Fruit fly (Drosophila melanogaster) whole organism, prepupa: ENCODE results near the gene P5CDh2.

Experiments
- Blimp-1 ChIP-seq: fragments of 200-800 bp; sonication (Bioruptor generic); optimal IDR thresholded peaks from 3 replicates; lab custom pipeline; 2017; ENCODE audit warnings: missing biosample characterization, missing genetic modification characterization, mild to moderate bottlenecking, moderate library complexity, missing genetic modification reagents
- CG10631 ChIP-seq: fragments of 200-800 bp; sonication (Bioruptor generic); optimal IDR thresholded peaks from 2 replicates; lab custom pipeline; 2016; ENCODE audit warnings: missing biosample characterization, missing genetic modification characterization
- CG10669 ChIP-seq: fragments of 200-800 bp; sonication (Bioruptor generic); optimal IDR thresholded peaks from 3 replicates; lab custom pipeline; 2018; ENCODE audit warnings: missing biosample characterization, mild to moderate bottlenecking, missing genetic modification characterization, moderate library complexity
- CG1621 ChIP-seq: fragments of 200-800 bp; sonication (Bioruptor generic); optimal IDR thresholded peaks from 3 replicates; lab custom pipeline; 2018; ENCODE audit warnings: missing biosample characterization, mild to moderate bottlenecking, missing genetic modification characterization
- CG16779 ChIP-seq: fragments of 200-800 bp; sonication (Bioruptor generic); optimal IDR thresholded peaks from 3 replicates; lab custom pipeline; 2017; ENCODE audit warnings: missing biosample characterization, mild to moderate bottlenecking, missing genetic modification characterization
- CG31627 ChIP-seq: fragments of 200-800 bp; sonication (Bioruptor generic); optimal IDR thresholded peaks from 3 replicates; lab custom pipeline; 2016; ENCODE audit warnings: missing biosample characterization, missing genetic modification characterization
- CG32006 ChIP-seq: fragments of 200-800 bp; sonication (Bioruptor generic); optimal IDR thresholded peaks from 3 replicates; lab custom pipeline; 2017; ENCODE audit warnings: missing biosample characterization, mild to moderate bottlenecking, missing genetic modification characterization
- CG34406 ChIP-seq: fragments of 200-800 bp; sonication (Bioruptor generic); optimal IDR thresholded peaks from 3 replicates; lab custom pipeline; 2016; ENCODE audit warnings: missing biosample characterization, missing genetic modification characterization
- CG6163 ChIP-seq: fragments of 200-800 bp; sonication (Bioruptor generic); IDR thresholded peaks from 3 replicates; pipeline ENCODE4 v1.3.6; 2022; ENCODE audit warnings: missing biosample characterization, missing genetic modification characterization
- CG6276 ChIP-seq: fragments of 200-800 bp; sonication (Bioruptor generic); optimal IDR thresholded peaks from 2 replicates; lab custom pipeline; 2017; ENCODE audit warnings: missing biosample characterization, mild to moderate bottlenecking, missing genetic modification characterization
- CG6792 ChIP-seq: fragments of 200-800 bp; sonication (Bioruptor generic); optimal IDR thresholded peaks from 3 replicates; lab custom pipeline; 2016; ENCODE audit warnings: missing biosample characterization, missing genetic modification characterization
- CG6808 ChIP-seq: fragments of 200-800 bp; sonication (Bioruptor generic); optimal IDR thresholded peaks from 3 replicates; lab custom pipeline; 2017; ENCODE audit warnings: missing biosample characterization, missing genetic modification characterization, mild to moderate bottlenecking, moderate library complexity, missing genetic modification reagents
- CG6854 ChIP-seq: fragments of 200-800 bp; sonication (Bioruptor generic); optimal IDR thresholded peaks from 2 replicates; lab custom pipeline; 2017; ENCODE audit warnings: missing biosample characterization, mild to moderate bottlenecking, missing genetic modification characterization
- CG7368 ChIP-seq: fragments of 200-800 bp; sonication (Bioruptor generic); optimal IDR thresholded peaks from 3 replicates; lab custom pipeline; 2016; ENCODE audit warnings: missing biosample characterization, missing genetic modification characterization
- CG8319 ChIP-seq: fragments of 200-800 bp; sonication (Bioruptor generic); optimal IDR thresholded peaks from 3 replicates; lab custom pipeline; 2016; ENCODE audit warnings: missing biosample characterization, missing genetic modification characterization
- CG8632 ChIP-seq: fragments of 200-800 bp; sonication (Bioruptor generic); optimal IDR thresholded peaks from 3 replicates; lab custom pipeline; 2016; ENCODE audit warnings: missing biosample characterization, missing genetic modification characterization
- CG9139 ChIP-seq: fragments of 200-800 bp; sonication (Bioruptor generic); optimal IDR thresholded peaks from 3 replicates; lab custom pipeline; 2017; ENCODE audit warnings: missing biosample characterization, mild to moderate bottlenecking, missing genetic modification characterization
- Eip75B ChIP-seq: fragments of 200-800 bp; sonication (Bioruptor generic); optimal IDR thresholded peaks from 3 replicates; lab custom pipeline; 2016; ENCODE audit warnings: missing biosample characterization, missing genetic modification characterization
- Ets21C ChIP-seq: fragments of 200-800 bp; sonication (Bioruptor generic); optimal IDR thresholded peaks from 3 replicates; lab custom pipeline; 2016; ENCODE audit warnings: missing biosample characterization, missing genetic modification characterization
- Ets96B ChIP-seq: fragments of 200-800 bp; optimal IDR thresholded peaks from 2 replicates; lab custom pipeline; 2019; ENCODE audit warnings: missing biosample characterization, mild to moderate bottlenecking, missing genetic modification characterization, moderate library complexity
- Hr39 ChIP-seq: fragments of 200-800 bp; sonication (Bioruptor generic); optimal IDR thresholded peaks from 2 replicates; lab custom pipeline; 2016; ENCODE audit warnings: missing biosample characterization, missing genetic modification characterization
- Hr4 ChIP-seq: fragments of 200-800 bp; sonication (Bioruptor generic); optimal IDR thresholded peaks from 3 replicates; lab custom pipeline; 2016; ENCODE audit warnings: missing biosample characterization, missing genetic modification characterization
- Lpt ChIP-seq: fragments of 200-800 bp; sonication (Bioruptor generic); optimal IDR thresholded peaks from 3 replicates; lab custom pipeline; 2016; ENCODE audit warnings: missing biosample characterization, missing genetic modification characterization
- Met ChIP-seq: fragments of 200-800 bp; sonication (Bioruptor generic); optimal IDR thresholded peaks from 3 replicates; lab custom pipeline; 2016; ENCODE audit warnings: missing biosample characterization, missing genetic modification characterization
- Sox102F ChIP-seq: fragments of 200-800 bp; sonication (Bioruptor generic); optimal IDR thresholded peaks from 2 replicates; lab custom pipeline; 2016; ENCODE audit warnings: missing biosample characterization, mild to moderate bottlenecking, missing genetic modification characterization
- Sox14 ChIP-seq: fragments of 200-800 bp; sonication (Bioruptor generic); optimal IDR thresholded peaks from 3 replicates; lab custom pipeline; 2016; ENCODE audit warnings: missing biosample characterization, missing genetic modification characterization
- Sox15 ChIP-seq: fragments of 200-800 bp; sonication (Bioruptor generic); optimal IDR thresholded peaks from 3 replicates; lab custom pipeline; 2016; ENCODE audit warnings: missing biosample characterization, missing genetic modification characterization
- achi ChIP-seq: fragments of 200-800 bp; sonication (Bioruptor generic); optimal IDR thresholded peaks from 3 replicates; lab custom pipeline; 2016; ENCODE audit warnings: missing biosample characterization, missing genetic modification characterization
- acj6 ChIP-seq: fragments of 200-800 bp; sonication (Bioruptor generic); optimal IDR thresholded peaks from 3 replicates; lab custom pipeline; 2016; ENCODE audit warnings: missing biosample characterization, missing genetic modification characterization
- cyc ChIP-seq: fragments of 200-800 bp; sonication (Bioruptor generic); optimal IDR thresholded peaks from 3 replicates; lab custom pipeline; 2016; ENCODE audit warnings: missing biosample characterization, missing genetic modification characterization
- dac ChIP-seq: fragments of 200-800 bp; sonication (Bioruptor generic); optimal IDR thresholded peaks from 2 replicates; lab custom pipeline; 2017; ENCODE audit warnings: missing biosample characterization, mild to moderate bottlenecking, missing genetic modification characterization
- dsx ChIP-seq: fragments of 200-800 bp; optimal IDR thresholded peaks from 3 replicates; lab custom pipeline; 2019; ENCODE audit warnings: missing biosample characterization, mild to moderate bottlenecking, missing genetic modification characterization, moderate library complexity; ENCODE audit not compliant: poor library complexity, severe bottlenecking
- fd85E ChIP-seq: fragments of 200-800 bp; sonication (Bioruptor generic); optimal IDR thresholded peaks from 3 replicates; lab custom pipeline; 2016; ENCODE audit warnings: missing biosample characterization, missing genetic modification characterization
- net ChIP-seq: fragments of 200-800 bp; sonication (Bioruptor generic); optimal IDR thresholded peaks from 3 replicates; lab custom pipeline; 2016; ENCODE audit warnings: missing biosample characterization, missing genetic modification characterization
- pdm3 ChIP-seq: fragments of 200-800 bp; sonication (Bioruptor generic); optimal IDR thresholded peaks from 3 replicates; lab custom pipeline; 2016; ENCODE audit warnings: missing biosample characterization, missing genetic modification characterization
- salr ChIP-seq, 2 experiments: fragments of 200-800 bp; sonication (Bioruptor generic); optimal IDR thresholded peaks; 3 replicates each; lab custom pipeline; 2016 to 2018; ENCODE audit warnings: missing biosample characterization in 2 of 2, missing genetic modification characterization in 2 of 2, mild to moderate bottlenecking in 1 of 2
- spab ChIP-seq: fragments of 200-800 bp; sonication (Bioruptor generic); optimal IDR thresholded peaks from 2 replicates; lab custom pipeline; 2017; ENCODE audit warnings: missing biosample characterization, mild to moderate bottlenecking, missing genetic modification characterization, missing genetic modification reagents
- ss ChIP-seq, 2 experiments: fragments of 200-800 bp; sonication (Bioruptor generic); optimal IDR thresholded peaks; 2 replicates in 1 of 2; 3 replicates in 1 of 2; lab custom pipeline; 2017 to 2018; ENCODE audit warnings: mild to moderate bottlenecking in 2 of 2, missing biosample characterization in 2 of 2, missing genetic modification characterization in 2 of 2, moderate library complexity in 1 of 2
- svp ChIP-seq: fragments of 200-800 bp; sonication (Bioruptor generic); peaks from one replicate; lab custom pipeline; 2016; ENCODE audit warnings: missing biosample characterization, missing genetic modification characterization
- vri ChIP-seq: fragments of 200-800 bp; sonication (Bioruptor generic); optimal IDR thresholded peaks from 3 replicates; lab custom pipeline; 2016; ENCODE audit warnings: missing biosample characterization, mild to moderate bottlenecking, missing genetic modification characterization

Gene P5CDh2

dm6 chr3R:21921363-21922208, 43.9 kb downstream of the P5CDh2 start (continued):
- TF ChIP-seq CG8319 (GFP tag; lab: Kevin White, UChicago) (peak; percentile 46), CG6854 (no peak), cyc (GFP tag; lab: Kevin White, UChicago) (peak; percentile 26), CG10669 (GFP tag; lab: Kevin White, UChicago) (peak; percentile 71), CG16779 (tag; lab: Kevin White, UChicago) (peak; percentile 19), Sox102F (GFP tag; lab: Kevin White, UChicago) (peak; percentile 67), CG10631 (GFP tag; lab: Kevin White, UChicago) (peak; percentile 84), achi (GFP tag; lab: Kevin White, UChicago) (peak; percentile 76), pdm3 (peak; percentile 75), Hr4 (GFP tag; lab: Kevin White, UChicago) (peak; percentile 54), ss (GFP tag; optimal IDR thresholded peaks at IDR 0.05; lab: Kevin White, UChicago) (peak; percentile 65 to 81), Ets96B (tag; lab: Kevin White, UChicago) (peak; percentile 77), salr (GFP tag; optimal IDR thresholded peaks at IDR 0.05; lab: Kevin White, UChicago) (peak in 1 of 2 experiments; percentile 62), spab (GFP tag; lab: Kevin White, UChicago) (peak; percentile 85), CG34406 (GFP tag; lab: Kevin White, UChicago) (peak; percentile 75), dac (no peak), CG32006 (peak; percentile 70), dsx (GFP tag; lab: Kevin White, UChicago) (peak; percentile 71), Blimp-1 (GFP tag; lab: Kevin White, UChicago) (peak; percentile 64), net (GFP tag; lab: Kevin White, UChicago) (peak; percentile 42), CG9139 (GFP tag; lab: Kevin White, UChicago) (peak; percentile 32), CG8632 (GFP tag; lab: Kevin White, UChicago) (peak; percentile 74), CG31627 (GFP tag; lab: Kevin White, UChicago) (peak; percentile 69), CG7368 (GFP tag; lab: Kevin White, UChicago) (peak; percentile 28), Sox14 (GFP tag; lab: Kevin White, UChicago) (peak; percentile 76), svp (GFP tag; lab: Kevin White, UChicago) (peak; percentile 89), Eip75B (peak; percentile 74), Sox15 (GFP tag; lab: Kevin White, UChicago) (peak; percentile 57)

- TF ChIP-seq CG10669 (GFP tag; lab: Kevin White, UChicago) (no peak), CG6854 (no peak), Blimp-1 (GFP tag; lab: Kevin White, UChicago) (peak; percentile 45), CG31627 (GFP tag; lab: Kevin White, UChicago) (no peak), CG6163 (GFP tag; lab: Robert Waterston, UW) (0 out of 3 replicates have a peak, but pooled peaks have one; percentile 12)
Observed at dm6 chr3R:21922244-21922643, 44.5 kb downstream of the P5CDh2 start.

- peak; percentile 8 for TF ChIP-seq Ets21C
- TF ChIP-seq Met (GFP tag; lab: Kevin White, UChicago) = peak; percentile 25
- TF ChIP-seq dac = no peak
- TF ChIP-seq CG8632 (GFP tag; lab: Kevin White, UChicago) = peak; percentile 71
- TF ChIP-seq CG1621 (tag; lab: Kevin White, UChicago) = peak; percentile 77
- TF ChIP-seq Hr39 (GFP tag; lab: Kevin White, UChicago) = peak; percentile 40
- peak; percentile 77 for TF ChIP-seq pdm3
- TF ChIP-seq CG10669 (GFP tag; lab: Kevin White, UChicago) = peak; percentile 89
- peak; percentile 86 for TF ChIP-seq CG10631 (GFP tag; lab: Kevin White, UChicago)
- TF ChIP-seq net (GFP tag; lab: Kevin White, UChicago) = peak; percentile 61
- TF ChIP-seq ss (GFP tag; optimal IDR thresholded peaks at IDR 0.05; lab: Kevin White, UChicago) = peak; percentile 82 to 91
- TF ChIP-seq CG32006 = peak; percentile 68
- TF ChIP-seq CG6276 (GFP tag; lab: Kevin White, UChicago) = peak; percentile 63
- TF ChIP-seq CG6808 (GFP tag; lab: Kevin White, UChicago) = peak; percentile 90
- peak; percentile 66 for TF ChIP-seq svp (GFP tag; lab: Kevin White, UChicago)
- peak; percentile 53 for TF ChIP-seq Sox15 (GFP tag; lab: Kevin White, UChicago)
- peak; percentile 6 for TF ChIP-seq Hr4 (GFP tag; lab: Kevin White, UChicago)
- TF ChIP-seq acj6 (GFP tag; lab: Kevin White, UChicago) = peak; percentile 77
- peak; percentile 91 for TF ChIP-seq vri (GFP tag; lab: Kevin White, UChicago)
- no peak for TF ChIP-seq Sox102F (GFP tag; lab: Kevin White, UChicago)
- TF ChIP-seq salr (GFP tag; optimal IDR thresholded peaks at IDR 0.05; lab: Kevin White, UChicago) = peak; percentile 73 to 79
- peak; percentile 72 for TF ChIP-seq CG7368 (GFP tag; lab: Kevin White, UChicago)
- peak; percentile 15 for TF ChIP-seq fd85E
- TF ChIP-seq spab (GFP tag; lab: Kevin White, UChicago) = peak; percentile 91
- peak; percentile 40 for TF ChIP-seq CG8319 (GFP tag; lab: Kevin White, UChicago)
- TF ChIP-seq CG9139 (GFP tag; lab: Kevin White, UChicago) = peak; percentile 82
- TF ChIP-seq CG6854 = no peak
- TF ChIP-seq Lpt (GFP tag; lab: Kevin White, UChicago) = peak; percentile 34
- peak; percentile 61 for TF ChIP-seq CG6792
Observed at dm6 chr3R:21922674-21923323, 45.1 kb downstream of the P5CDh2 start.
